Worm (Caenorhabditis elegans) whole organism, young adult: ENCODE data around the gene H03A11.13.

Source experiments
- bed-1 ChIP-seq: fragments of 200-800 bp; sonication (Bioruptor generic); IDR thresholded peaks from 2 replicates; pipeline ENCODE4 v1.3.6; 2022; ENCODE audit warnings: missing genetic modification reagents, missing genetic modification characterization, missing compliant biosample characterization
- chd-7 ChIP-seq: sonication (generic microtip); optimal IDR thresholded peaks from 2 replicates; lab custom pipeline; 2016; ENCODE audit warnings: mild to moderate bottlenecking, missing genetic modification characterization, moderate library complexity, missing compliant biosample characterization
- hrde-1 ChIP-seq: sonication (generic microtip); optimal IDR thresholded peaks from 2 replicates; lab custom pipeline; 2016; ENCODE audit warnings: missing genetic modification characterization, mild to moderate bottlenecking, missing compliant biosample characterization, moderate library complexity, missing genotype, missing genetic modification reagents, borderline replicate concordance
- hsf-1 ChIP-seq: fragments of 200-800 bp; sonication (Bioruptor generic); IDR thresholded peaks from 2 replicates; pipeline ENCODE4 v1.3.6; 2022; ENCODE audit warnings: missing genetic modification reagents, missing genetic modification characterization, missing compliant biosample characterization
- lin-35 ChIP-seq, 3 experiments: fragments of 150-350 bp in 2 of 3; sonication (generic microtip) in 1 of 3; optimal IDR thresholded peaks; 2 replicates each; lab custom pipeline; 2014 to 2018; ENCODE audit warnings: missing biosample characterization in 3 of 3, missing genetic modification characterization in 3 of 3, missing genetic modification reagents in 3 of 3
- mes-4 ChIP-seq: sonication (generic microtip); optimal IDR thresholded peaks from 2 replicates; lab custom pipeline; 2016; ENCODE audit warnings: missing genotype, missing genetic modification characterization, missing compliant biosample characterization
- nfya-1 ChIP-seq: sonication (generic microtip); optimal IDR thresholded peaks from 2 replicates; lab custom pipeline; 2017; ENCODE audit warnings: antibody characterized with exemption, missing compliant biosample characterization, missing genetic modification characterization, borderline replicate concordance; ENCODE audit not compliant: insufficient read depth
- nhr-120 ChIP-seq: fragments of 200-800 bp; sonication (Bioruptor generic); IDR thresholded peaks from 2 replicates; pipeline ENCODE4 v1.3.6; 2022; ENCODE audit warnings: missing genetic modification characterization, missing compliant biosample characterization
- sdz-38 ChIP-seq: sonication (generic microtip); optimal IDR thresholded peaks from 2 replicates; lab custom pipeline; 2016; ENCODE audit warnings: missing genotype, missing genetic modification characterization, missing compliant biosample characterization
- snpc-3.4 ChIP-seq: sonication (generic microtip); optimal IDR thresholded peaks from 2 replicates; lab custom pipeline; 2017; ENCODE audit warnings: missing genetic modification characterization, mild to moderate bottlenecking, missing compliant biosample characterization, antibody characterized with exemption, moderate library complexity, missing genotype, missing genetic modification reagents
- unc-62 ChIP-seq: fragments of 150-350 bp; optimal IDR thresholded peaks from 2 replicates; lab custom pipeline; 2014; ENCODE audit warnings: missing biosample characterization, missing genetic modification reagents, missing genetic modification characterization
- ztf-25 ChIP-seq: fragments of 200-800 bp; sonication (Bioruptor generic); IDR thresholded peaks from 2 replicates; pipeline ENCODE4 v1.3.6; 2022; ENCODE audit warnings: missing genetic modification reagents, missing genetic modification characterization, missing compliant biosample characterization

ce11 chrX:15231800-15232199 lies 18.8 kb upstream of the H03A11.13 start:
- TF ChIP-seq nhr-120 (GFP tag; lab: Robert Waterston, UW) (no peak), ztf-25 (no peak), nfya-1 (tag; lab: Kevin White, UChicago) (no peak), sdz-38 (tag; lab: Kevin White, UChicago) (no peak), mes-4 (tag; lab: Kevin White, UChicago) (no peak), hsf-1 (GFP tag; lab: Robert Waterston, UW) (no peak), unc-62 (GFP tag; lab: Kevin White, UChicago) (no peak), chd-7 (no peak), lin-35 (GFP tag; optimal IDR thresholded peaks at IDR 0.05; lab: Kevin White, UChicago) (no peak), hrde-1 (tag; lab: Kevin White, UChicago) (no peak), snpc-3.4 (no peak), bed-1 (no peak)
